Fruit fly (Drosophila melanogaster) whole organism, embryonic: Measurements from ENCODE around the gene Gr64f.

Experiments
- Abd-B ChIP-seq: fragments of 200-800 bp; sonication (Bioruptor generic); optimal IDR thresholded peaks from 2 replicates; lab custom pipeline; 2018; ENCODE audit warnings: missing biosample characterization, mild to moderate bottlenecking, missing genetic modification characterization, moderate library complexity
- Blimp-1 ChIP-seq: fragments of 200-800 bp; sonication (Bioruptor generic); optimal IDR thresholded peaks from 3 replicates; lab custom pipeline; 2018; ENCODE audit warnings: missing biosample characterization, missing genetic modification characterization, mild to moderate bottlenecking, moderate library complexity, missing genetic modification reagents
- CG10366 ChIP-seq: fragments of 200-800 bp; sonication (Bioruptor generic); IDR thresholded peaks from 2 replicates; pipeline ENCODE4 v1.3.6; 2022; ENCODE audit warnings: missing biosample characterization, missing genetic modification characterization
- CG10654 ChIP-seq: fragments of 200-800 bp; sonication (Bioruptor generic); optimal IDR thresholded peaks from 2 replicates; lab custom pipeline; 2016; ENCODE audit warnings: missing biosample characterization, missing genetic modification characterization
- CG11085 ChIP-seq: fragments of 200-800 bp; sonication (Bioruptor generic); IDR thresholded peaks from 2 replicates; pipeline ENCODE4 v1.3.6; 2022; ENCODE audit warnings: missing biosample characterization, missing genetic modification characterization
- CG11093 ChIP-seq: fragments of 200-800 bp; sonication (Bioruptor generic); IDR thresholded peaks from 3 replicates; pipeline ENCODE4 v1.3.6; 2022; ENCODE audit warnings: missing biosample characterization, missing genetic modification characterization
- CG13123 ChIP-seq: fragments of 200-800 bp; sonication (Bioruptor generic); optimal IDR thresholded peaks from 2 replicates; lab custom pipeline; 2016; ENCODE audit warnings: missing biosample characterization, missing genetic modification characterization
- CG13894 ChIP-seq: fragments of 200-800 bp; sonication (Bioruptor generic); optimal IDR thresholded peaks from 3 replicates; lab custom pipeline; 2018; ENCODE audit warnings: missing biosample characterization, mild to moderate bottlenecking, missing genetic modification characterization, moderate library complexity
- CG1602 ChIP-seq: fragments of 200-800 bp; sonication (Bioruptor generic); optimal IDR thresholded peaks from 3 replicates; lab custom pipeline; 2016; ENCODE audit warnings: missing biosample characterization, missing genetic modification characterization
- CG17829 ChIP-seq: fragments of 200-800 bp; optimal IDR thresholded peaks from 2 replicates; lab custom pipeline; 2019; ENCODE audit warnings: missing biosample characterization, mild to moderate bottlenecking, missing genetic modification characterization, moderate library complexity
- CG1792 ChIP-seq: fragments of 200-800 bp; sonication (Bioruptor generic); optimal IDR thresholded peaks from 2 replicates; lab custom pipeline; 2016; ENCODE audit warnings: missing biosample characterization, missing genetic modification characterization
- CG32767 ChIP-seq: fragments of 200-800 bp; sonication (Bioruptor generic); IDR thresholded peaks from 2 replicates; pipeline ENCODE4 v1.3.6; 2022; ENCODE audit warnings: missing biosample characterization, missing genetic modification characterization
- CG33213 ChIP-seq: fragments of 200-800 bp; sonication (Bioruptor generic); optimal IDR thresholded peaks from 3 replicates; lab custom pipeline; 2016; ENCODE audit warnings: missing biosample characterization, missing genetic modification characterization
- CG34376 ChIP-seq: fragments of 200-800 bp; sonication (Bioruptor generic); optimal IDR thresholded peaks from 2 replicates; lab custom pipeline; 2018; ENCODE audit warnings: missing biosample characterization, mild to moderate bottlenecking, missing genetic modification characterization
- CG34422 ChIP-seq: fragments of 200-800 bp; sonication (Bioruptor generic); IDR thresholded peaks from 3 replicates; pipeline ENCODE4 v1.3.6; 2022; ENCODE audit warnings: missing biosample characterization, missing genetic modification characterization
- CG3995 ChIP-seq: fragments of 200-800 bp; sonication (Bioruptor generic); optimal IDR thresholded peaks from 3 replicates; lab custom pipeline; 2016; ENCODE audit warnings: missing biosample characterization, missing genetic modification characterization
- CG43689 ChIP-seq: fragments of 200-800 bp; sonication (Bioruptor generic); IDR thresholded peaks from 2 replicates; pipeline ENCODE4 v1.3.6; 2022; ENCODE audit warnings: missing biosample characterization, missing genetic modification characterization
- CG4854 ChIP-seq: fragments of 200-800 bp; sonication (Bioruptor generic); optimal IDR thresholded peaks from 2 replicates; lab custom pipeline; 2016; ENCODE audit warnings: missing biosample characterization, missing genetic modification characterization, inconsistent platforms
- CG5245 ChIP-seq: fragments of 200-800 bp; sonication (Bioruptor generic); optimal IDR thresholded peaks from 3 replicates; lab custom pipeline; 2016; ENCODE audit warnings: missing biosample characterization, missing genetic modification characterization
- CG7372 ChIP-seq: fragments of 200-800 bp; sonication (Bioruptor generic); IDR thresholded peaks from 2 replicates; pipeline ENCODE4 v1.3.6; 2022; ENCODE audit warnings: missing biosample characterization, missing genetic modification characterization
- CG7556 ChIP-seq: fragments of 200-800 bp; sonication (Bioruptor generic); optimal IDR thresholded peaks from 2 replicates; lab custom pipeline; 2017; ENCODE audit warnings: missing biosample characterization, mild to moderate bottlenecking, missing genetic modification characterization
- CG8388 ChIP-seq: fragments of 200-800 bp; sonication (Bioruptor generic); optimal IDR thresholded peaks from 2 replicates; lab custom pipeline; 2019; ENCODE audit warnings: missing biosample characterization, mild to moderate bottlenecking, missing genetic modification characterization, moderate library complexity
- CG9876 ChIP-seq: fragments of 200-800 bp; sonication (Bioruptor generic); optimal IDR thresholded peaks from 2 replicates; lab custom pipeline; 2016; ENCODE audit warnings: missing biosample characterization, missing genetic modification characterization
- CrebB ChIP-seq: fragments of 200-800 bp; sonication (Bioruptor generic); optimal IDR thresholded peaks from 3 replicates; lab custom pipeline; 2018; ENCODE audit warnings: missing biosample characterization, mild to moderate bottlenecking, missing genetic modification characterization
- Dbx ChIP-seq: fragments of 200-800 bp; sonication (Bioruptor generic); IDR thresholded peaks from 3 replicates; pipeline ENCODE4 v1.3.6; 2022; ENCODE audit warnings: missing biosample characterization, missing genetic modification characterization
- Doc2 ChIP-seq: fragments of 200-800 bp; sonication (Bioruptor generic); IDR thresholded peaks from 2 replicates; pipeline ENCODE4 v1.3.6; 2022; ENCODE audit warnings: missing biosample characterization, missing genetic modification characterization
- H2.0 ChIP-seq: fragments of 200-800 bp; sonication (Bioruptor generic); IDR thresholded peaks from 2 replicates; pipeline ENCODE4 v1.3.6; 2022; ENCODE audit warnings: missing biosample characterization, missing genetic modification characterization
- HLH4C ChIP-seq: fragments of 200-800 bp; sonication (Bioruptor generic); IDR thresholded peaks from 3 replicates; pipeline ENCODE4 v1.3.6; 2022; ENCODE audit warnings: missing biosample characterization, missing genetic modification characterization; ENCODE audit not compliant: partially characterized antibody
- Hmr ChIP-seq: fragments of 200-800 bp; sonication (Bioruptor generic); optimal IDR thresholded peaks from 3 replicates; lab custom pipeline; 2017; ENCODE audit warnings: mild to moderate bottlenecking, missing biosample characterization, missing genetic modification reagents, missing genetic modification characterization
- Jarid2 ChIP-seq: fragments of 200-800 bp; sonication (Bioruptor generic); optimal IDR thresholded peaks from 3 replicates; lab custom pipeline; 2017; ENCODE audit warnings: mild to moderate bottlenecking, missing biosample characterization, missing genetic modification reagents, missing genetic modification characterization
- MESR4 ChIP-seq: fragments of 200-800 bp; sonication (Bioruptor generic); optimal IDR thresholded peaks from 2 replicates; lab custom pipeline; 2018; ENCODE audit warnings: missing biosample characterization, mild to moderate bottlenecking, missing genetic modification characterization, moderate library complexity
- btn ChIP-seq: fragments of 200-800 bp; sonication (Bioruptor generic); optimal IDR thresholded peaks from 2 replicates; lab custom pipeline; 2016; ENCODE audit warnings: missing biosample characterization, missing genetic modification characterization
- chif ChIP-seq, 2 experiments: fragments of 200-800 bp; sonication (Bioruptor generic); optimal IDR thresholded peaks; 3 replicates each; lab custom pipeline; 2016; ENCODE audit warnings: missing biosample characterization in 2 of 2, missing genetic modification characterization in 2 of 2
- ewg ChIP-seq: fragments of 200-800 bp; sonication (Bioruptor generic); optimal IDR thresholded peaks from 3 replicates; lab custom pipeline; 2017; ENCODE audit warnings: mild to moderate bottlenecking, missing biosample characterization, missing genetic modification reagents, missing genetic modification characterization
- exex ChIP-seq: fragments of 200-800 bp; sonication (Bioruptor generic); optimal IDR thresholded peaks from 4 replicates; lab custom pipeline; 2018; ENCODE audit warnings: missing biosample characterization, mild to moderate bottlenecking, missing genetic modification characterization, moderate library complexity
- eyg ChIP-seq: fragments of 200-800 bp; sonication (Bioruptor generic); optimal IDR thresholded peaks from 3 replicates; lab custom pipeline; 2016; ENCODE audit warnings: missing biosample characterization, missing genetic modification characterization
- gfzf ChIP-seq: fragments of 200-800 bp; sonication (Bioruptor generic); optimal IDR thresholded peaks from 2 replicates; lab custom pipeline; 2016; ENCODE audit warnings: missing biosample characterization, mild to moderate bottlenecking, missing genetic modification characterization, moderate library complexity
- gro ChIP-seq: fragments of 200-800 bp; sonication (Bioruptor generic); optimal IDR thresholded peaks from 2 replicates; lab custom pipeline; 2016; ENCODE audit warnings: missing biosample characterization, missing genetic modification characterization
- gsb ChIP-seq: fragments of 200-800 bp; sonication (Bioruptor generic); IDR thresholded peaks from 2 replicates; pipeline ENCODE4 v1.3.6; 2022; ENCODE audit warnings: missing biosample characterization, missing genetic modification characterization
- ind ChIP-seq: fragments of 200-800 bp; sonication (Bioruptor generic); optimal IDR thresholded peaks from 3 replicates; lab custom pipeline; 2016; ENCODE audit warnings: missing biosample characterization, missing genetic modification characterization
- jumu ChIP-seq: fragments of 200-800 bp; sonication (Bioruptor generic); optimal IDR thresholded peaks from 3 replicates; lab custom pipeline; 2016; ENCODE audit warnings: missing biosample characterization, missing genetic modification characterization
- lola ChIP-seq, 3 experiments: fragments of >200 bp in 2 of 3; fragments of 200-800 bp in 1 of 3; sonication (Bioruptor generic) in 1 of 3; optimal IDR thresholded peaks; 2 replicates each; lab custom pipeline; 2017 to 2019; ENCODE audit warnings: missing biosample characterization in 3 of 3, missing genetic modification characterization in 3 of 3, mild to moderate bottlenecking in 1 of 3, moderate library complexity in 1 of 3
- pfk ChIP-seq: fragments of 200-800 bp; sonication (Bioruptor generic); optimal IDR thresholded peaks from 2 replicates; lab custom pipeline; 2018; ENCODE audit warnings: missing biosample characterization, mild to moderate bottlenecking, missing genetic modification characterization, moderate library complexity
- pho ChIP-seq: fragments of 200-800 bp; sonication (Bioruptor generic); optimal IDR thresholded peaks from 2 replicates; lab custom pipeline; 2016; ENCODE audit warnings: missing biosample characterization, missing genetic modification characterization
- pum ChIP-seq: fragments of 200-800 bp; sonication (Bioruptor generic); optimal IDR thresholded peaks from 2 replicates; lab custom pipeline; 2016; ENCODE audit warnings: missing biosample characterization, missing genetic modification characterization
- rib ChIP-seq: fragments of 200-800 bp; sonication (Bioruptor generic); IDR thresholded peaks from 2 replicates; pipeline ENCODE4 v1.3.6; 2022; ENCODE audit warnings: missing biosample characterization, missing genetic modification characterization
- ro ChIP-seq: fragments of 200-800 bp; sonication (Bioruptor generic); IDR thresholded peaks from 2 replicates; pipeline ENCODE4 v1.3.6; 2022; ENCODE audit warnings: missing biosample characterization, missing genetic modification characterization
- run ChIP-seq: fragments of 200-800 bp; sonication (Bioruptor generic); optimal IDR thresholded peaks from 3 replicates; lab custom pipeline; 2018; ENCODE audit warnings: missing biosample characterization, mild to moderate bottlenecking, missing genetic modification characterization
- sug ChIP-seq: fragments of 200-800 bp; optimal IDR thresholded peaks from 2 replicates; lab custom pipeline; 2019; ENCODE audit warnings: missing biosample characterization, mild to moderate bottlenecking, missing genetic modification characterization, moderate library complexity
- trem ChIP-seq: fragments of 200-800 bp; optimal IDR thresholded peaks from 3 replicates; lab custom pipeline; 2019; ENCODE audit warnings: missing biosample characterization, mild to moderate bottlenecking, missing genetic modification characterization, moderate library complexity
- zen ChIP-seq: fragments of 200-800 bp; sonication (Bioruptor generic); optimal IDR thresholded peaks from 3 replicates; lab custom pipeline; 2018; ENCODE audit warnings: missing biosample characterization, mild to moderate bottlenecking, missing genetic modification characterization, moderate library complexity

The Gr64f gene

dm6 chr3L:4070996-4071379 lies 35.4 kb downstream of the Gr64f start:
- TF ChIP-seq sug (tag; lab: Kevin White, UChicago) (no peak), run (tag; lab: Kevin White, UChicago) (no peak), CG13123 (GFP tag; lab: Kevin White, UChicago) (peak; percentile 32), CG34376 (no peak), CG10654 (GFP tag; lab: Kevin White, UChicago) (peak; percentile 50), chif (GFP tag; optimal IDR thresholded peaks at IDR 0.05; lab: Kevin White, UChicago) (peak in 1 of 2 experiments; percentile 2), CG7556 (GFP tag; lab: Kevin White, UChicago) (peak; percentile 46), jumu (GFP tag; lab: Kevin White, UChicago) (no peak), CG1792 (GFP tag; lab: Kevin White, UChicago) (no peak), CG43689 (peak; percentile 55), trem (tag; lab: Kevin White, UChicago) (peak; percentile 22), lola (GFP tag; optimal IDR thresholded peaks at IDR 0.05; lab: Kevin White, UChicago) (no peak), CG10366 (GFP tag; lab: Robert Waterston, UW) (peak; percentile 75), btn (no peak), gro (GFP tag; lab: Kevin White, UChicago) (no peak), ro (GFP tag; lab: Robert Waterston, UW) (peak; percentile 28; the same call in 1 of the 2 replicates), MESR4 (GFP tag; lab: Kevin White, UChicago) (no peak), CG1602 (peak; percentile 49), CG3995 (no peak), CG9876 (GFP tag; lab: Kevin White, UChicago) (peak; percentile 8), Blimp-1 (GFP tag; lab: Kevin White, UChicago) (peak; percentile 56), Abd-B (GFP tag; lab: Kevin White, UChicago) (peak; percentile 14), CG34422 (GFP tag; lab: Robert Waterston, UW) (peak; percentile 6; the same call in 1 of the 3 replicates), gfzf (GFP tag; lab: Kevin White, UChicago) (no peak), Jarid2 (GFP tag; lab: Kevin White, UChicago) (no peak), CG13894 (tag; lab: Kevin White, UChicago) (no peak), Doc2 (no peak; the same call in 1 of the 2 replicates), pho (GFP tag; lab: Kevin White, UChicago) (no peak), CrebB (no peak), H2.0 (GFP tag; lab: Robert Waterston, UW) (peak; percentile 76), rib (0 out of 2 replicates have a peak, but pooled peaks have one; percentile 10), CG4854 (GFP tag; lab: Kevin White, UChicago) (no peak), ind (GFP tag; lab: Kevin White, UChicago) (peak; percentile 68), HLH4C (GFP tag; lab: Robert Waterston, UW) (no peak), pfk (GFP tag; lab: Kevin White, UChicago) (no peak), gsb (GFP tag; lab: Robert Waterston, UW) (no peak), CG11093 (no peak), CG5245 (GFP tag; lab: Kevin White, UChicago) (peak; percentile 62), eyg (GFP tag; lab: Kevin White, UChicago) (no peak), CG7372 (GFP tag; lab: Robert Waterston, UW) (no peak), CG32767 (GFP tag; lab: Robert Waterston, UW) (peak; percentile 40), Hmr (GFP tag; lab: Kevin White, UChicago) (no peak), pum (GFP tag; lab: Kevin White, UChicago) (no peak), ewg (peak; percentile 71), CG33213 (GFP tag; lab: Kevin White, UChicago) (no peak), CG17829 (tag; lab: Kevin White, UChicago) (no peak), CG8388 (peak; percentile 37), Dbx (peak; percentile 59), exex (tag; lab: Kevin White, UChicago) (no peak), CG11085 (GFP tag; lab: Robert Waterston, UW) (no peak), zen (no peak)
